Worm (Caenorhabditis elegans): ENCODE results near the gene srz-15.

srz-15 gene

ce11 chrIV:12896371-12896882 is 19.2 kb upstream of the srz-15 start, which contains the start of gene K08D8.7:
K08D8.7 (plus strand) TSS chrIV:12896832.
- TF ChIP-seq fos-1 (tag; optimal IDR thresholded peaks at IDR 0.05) (peak; percentile 70), unc-55 (GFP tag; optimal IDR thresholded peaks at IDR 0.05) (no peak)

- TF ChIP-seq ceh-16 (tag; optimal IDR thresholded peaks at IDR 0.05): no peak
- no peak for TF ChIP-seq lsy-2 (tag; optimal IDR thresholded peaks at IDR 0.05)
- TF ChIP-seq peb-1 (tag; optimal IDR thresholded peaks at IDR 0.05): no peak
- TF ChIP-seq unc-55 (GFP tag; optimal IDR thresholded peaks at IDR 0.05): no peak
- TF ChIP-seq snpc-4 (tag; optimal IDR thresholded peaks at IDR 0.05): no peak
- no peak for TF ChIP-seq lin-13 (GFP tag; optimal IDR thresholded peaks at IDR 0.05)
- no peak for TF ChIP-seq mdl-1 (tag; optimal IDR thresholded peaks at IDR 0.05)
- TF ChIP-seq dmd-4 (tag; optimal IDR thresholded peaks at IDR 0.05): no peak
- TF ChIP-seq unc-62 (GFP tag; optimal IDR thresholded peaks at IDR 0.05): no peak
- no peak for TF ChIP-seq skn-1 (tag; optimal IDR thresholded peaks at IDR 0.05)
- no peak for TF ChIP-seq egl-27 (tag; optimal IDR thresholded peaks at IDR 0.05)
- TF ChIP-seq mab-5 (tag; optimal IDR thresholded peaks at IDR 0.05): no peak
- TF ChIP-seq nhr-21 (tag; optimal IDR thresholded peaks at IDR 0.05): no peak
- TF ChIP-seq nhr-6 (tag; optimal IDR thresholded peaks at IDR 0.05): no peak
These were observed 18.4 kb upstream of the srz-15 start for ce11 chrIV:12897146-12897545.

- TF ChIP-seq alr-1 (tag; optimal IDR thresholded peaks at IDR 0.05) (no peak), sma-3 (GFP tag; optimal IDR thresholded peaks at IDR 0.05) (no peak), nhr-129 (tag; optimal IDR thresholded peaks at IDR 0.05) (no peak), zag-1 (tag; optimal IDR thresholded peaks at IDR 0.05) (no peak)
These were observed 16.8 kb upstream of the srz-15 start for ce11 chrIV:12898823-12899222.

- TF ChIP-seq unc-62 (GFP tag; optimal IDR thresholded peaks at IDR 0.05): no peak
- TF ChIP-seq elt-1 (tag; optimal IDR thresholded peaks at IDR 0.05): no peak
- no peak for TF ChIP-seq skn-1 (tag; optimal IDR thresholded peaks at IDR 0.05)
- no peak for TF ChIP-seq nhr-10 (tag; optimal IDR thresholded peaks at IDR 0.05)
- TF ChIP-seq lsy-2 (tag; optimal IDR thresholded peaks at IDR 0.05): no peak
These were observed 16.2 kb upstream of the srz-15 start, which contains the start of gene K08D8.9 for ce11 chrIV:12899392-12899791. K08D8.9 (plus strand) TSS chrIV:12899692.

- TF ChIP-seq nhr-237 (tag; optimal IDR thresholded peaks at IDR 0.05) (no peak), nhr-23 (tag; optimal IDR thresholded peaks at IDR 0.05) (no peak)
These were observed 15.3 kb upstream of the srz-15 start, which contains the start of gene K08D8.10 for ce11 chrIV:12900267-12900666. K08D8.10 (plus strand) TSS chrIV:12900567.

- TF ChIP-seq fos-1 (tag; optimal IDR thresholded peaks at IDR 0.05): peak; percentile 69
- peak; percentile 39 for TF ChIP-seq sma-9 (GFP tag; optimal IDR thresholded peaks at IDR 0.05)
- no peak for TF ChIP-seq sma-9 (tag; optimal IDR thresholded peaks at IDR 0.05)
- TF ChIP-seq nhr-10 (tag; optimal IDR thresholded peaks at IDR 0.05): no peak
- TF ChIP-seq nhr-12 (tag; optimal IDR thresholded peaks at IDR 0.05): no peak
- TF ChIP-seq unc-39 (tag; optimal IDR thresholded peaks at IDR 0.05): no peak
These were observed 14.0 kb upstream of the srz-15 start for ce11 chrIV:12901602-12902001.

- TF ChIP-seq fos-1 (tag; optimal IDR thresholded peaks at IDR 0.05) (peak; percentile 66), lin-11 (tag; optimal IDR thresholded peaks at IDR 0.05) (no peak)
These were observed 13.0 kb upstream of the srz-15 start, which contains the start of gene K08D8.2 for ce11 chrIV:12902430-12903110. K08D8.2 (plus strand) TSS chrIV:12903060.

- no peak for TF ChIP-seq nhr-10 (tag; optimal IDR thresholded peaks at IDR 0.05)
- TF ChIP-seq zag-1 (tag; optimal IDR thresholded peaks at IDR 0.05): no peak
- TF ChIP-seq sem-4 (tag; optimal IDR thresholded peaks at IDR 0.05): no peak
- no peak for TF ChIP-seq snpc-4 (tag; optimal IDR thresholded peaks at IDR 0.05)
- TF ChIP-seq fos-1 (tag; optimal IDR thresholded peaks at IDR 0.05): peak; percentile 55
These were observed 11.9 kb upstream of the srz-15 start for ce11 chrIV:12903687-12904086.
